Fruit fly (Drosophila melanogaster) whole organism, embryonic: ENCODE data around the gene CG42399.
A peak's percentile ranks its signal among the peaks of the same experiment; 100 is the strongest.

Source experiments
- Aef1 ChIP-seq: fragments of 200-800 bp; sonication (Bioruptor generic); IDR thresholded peaks from 3 replicates; pipeline ENCODE4 v1.3.6; 2022; ENCODE audit warnings: missing biosample characterization, missing genetic modification characterization
- CG10543 ChIP-seq: fragments of 200-800 bp; sonication (Bioruptor generic); optimal IDR thresholded peaks from 3 replicates; lab custom pipeline; 2017; ENCODE audit warnings: missing biosample characterization, mild to moderate bottlenecking, missing genetic modification characterization, moderate library complexity
- CG11504 ChIP-seq: fragments of 200-800 bp; sonication (Bioruptor generic); optimal IDR thresholded peaks from 3 replicates; lab custom pipeline; 2019; ENCODE audit warnings: missing biosample characterization, mild to moderate bottlenecking, missing genetic modification characterization, moderate library complexity
- CG12219 ChIP-seq: fragments of 200-800 bp; sonication (Bioruptor generic); optimal IDR thresholded peaks from 3 replicates; lab custom pipeline; 2018; ENCODE audit warnings: missing biosample characterization, mild to moderate bottlenecking, missing genetic modification characterization
- CG14860 ChIP-seq: fragments of 200-800 bp; sonication (Bioruptor generic); IDR thresholded peaks from 3 replicates; pipeline ENCODE4 v1.3.6; 2022; ENCODE audit warnings: missing biosample characterization, missing genetic modification characterization; ENCODE audit not compliant: partially characterized antibody
- CG15011 ChIP-seq: fragments of 200-800 bp; sonication (Bioruptor generic); optimal IDR thresholded peaks from 3 replicates; lab custom pipeline; 2018; ENCODE audit warnings: missing biosample characterization, mild to moderate bottlenecking, missing genetic modification characterization
- CG15696 ChIP-seq: fragments of 200-800 bp; sonication (Bioruptor generic); optimal IDR thresholded peaks from 2 replicates; lab custom pipeline; 2019; ENCODE audit warnings: missing biosample characterization, mild to moderate bottlenecking, missing genetic modification characterization, moderate library complexity
- CG16815 ChIP-seq: fragments of 200-800 bp; sonication (Bioruptor generic); optimal IDR thresholded peaks from 3 replicates; lab custom pipeline; 2017; ENCODE audit warnings: missing biosample characterization, mild to moderate bottlenecking, missing genetic modification characterization
- CG17359 ChIP-seq: fragments of 200-800 bp; sonication (Bioruptor generic); optimal IDR thresholded peaks from 3 replicates; lab custom pipeline; 2018; ENCODE audit warnings: missing biosample characterization, mild to moderate bottlenecking, missing genetic modification characterization, moderate library complexity
- CG18599 ChIP-seq: fragments of 200-800 bp; sonication (Bioruptor generic); optimal IDR thresholded peaks from 3 replicates; lab custom pipeline; 2017; ENCODE audit warnings: missing biosample characterization, missing genetic modification characterization, mild to moderate bottlenecking, moderate library complexity, missing genetic modification reagents
- CG18764 ChIP-seq: fragments of 200-800 bp; sonication (Bioruptor generic); optimal IDR thresholded peaks from 3 replicates; lab custom pipeline; 2016; ENCODE audit warnings: missing biosample characterization, missing genetic modification characterization
- CG2120 ChIP-seq: fragments of 200-800 bp; sonication (Bioruptor generic); optimal IDR thresholded peaks from 3 replicates; lab custom pipeline; 2016; ENCODE audit warnings: missing biosample characterization, missing genetic modification characterization
- CG2129 ChIP-seq: fragments of 200-800 bp; sonication (Bioruptor generic); IDR thresholded peaks from 2 replicates; pipeline ENCODE4 v1.3.6; 2022; ENCODE audit warnings: missing biosample characterization, missing genetic modification characterization; ENCODE audit not compliant: partially characterized antibody
- CG2199 ChIP-seq: fragments of 200-800 bp; sonication (Bioruptor generic); IDR thresholded peaks from 3 replicates; pipeline ENCODE4 v1.3.6; 2022; ENCODE audit warnings: missing biosample characterization, missing genetic modification characterization
- CG43689 ChIP-seq: fragments of 200-800 bp; sonication (Bioruptor generic); IDR thresholded peaks from 2 replicates; pipeline ENCODE4 v1.3.6; 2022; ENCODE audit warnings: missing biosample characterization, missing genetic modification characterization
- CG4820 ChIP-seq: fragments of 200-800 bp; sonication (Bioruptor generic); optimal IDR thresholded peaks from 3 replicates; lab custom pipeline; 2016; ENCODE audit warnings: missing biosample characterization, missing genetic modification characterization
- CG6791 ChIP-seq: fragments of 200-800 bp; sonication (Bioruptor generic); IDR thresholded peaks from 3 replicates; pipeline ENCODE4 v1.3.6; 2022; ENCODE audit warnings: missing biosample characterization, missing genetic modification characterization; ENCODE audit not compliant: partially characterized antibody
- Fer1 ChIP-seq: fragments of 200-800 bp; sonication (Bioruptor generic); optimal IDR thresholded peaks from 2 replicates; lab custom pipeline; 2017; ENCODE audit warnings: missing biosample characterization, mild to moderate bottlenecking, missing genetic modification characterization
- Gug ChIP-seq: fragments of 200-800 bp; sonication (Bioruptor generic); IDR thresholded peaks from 4 replicates; pipeline ENCODE4 v1.3.6; 2022; ENCODE audit warnings: missing biosample characterization, missing genetic modification characterization
- HLH54F ChIP-seq: fragments of 200-800 bp; sonication (Bioruptor generic); optimal IDR thresholded peaks from 3 replicates; lab custom pipeline; 2016; ENCODE audit warnings: missing biosample characterization, missing genetic modification characterization
- MBD-R2 ChIP-seq: fragments of 200-800 bp; sonication (Bioruptor generic); IDR thresholded peaks from 2 replicates; pipeline ENCODE4 v1.3.6; 2022; ENCODE audit warnings: missing biosample characterization, missing genetic modification characterization
- Myb ChIP-seq: fragments of 200-800 bp; sonication (Bioruptor generic); optimal IDR thresholded peaks from 2 replicates; lab custom pipeline; 2016; ENCODE audit warnings: missing biosample characterization, missing genetic modification characterization
- NfI ChIP-seq: fragments of 200-800 bp; sonication (Bioruptor generic); optimal IDR thresholded peaks from 3 replicates; lab custom pipeline; 2018; ENCODE audit warnings: missing biosample characterization, mild to moderate bottlenecking, missing genetic modification characterization, moderate library complexity
- PHDP ChIP-seq: fragments of 200-800 bp; sonication (Bioruptor generic); optimal IDR thresholded peaks from 3 replicates; lab custom pipeline; 2018; ENCODE audit warnings: missing biosample characterization, mild to moderate bottlenecking, missing genetic modification characterization, moderate library complexity
- Taf1 ChIP-seq: fragments of 200-800 bp; sonication (Bioruptor generic); IDR thresholded peaks from 2 replicates; pipeline ENCODE4 v1.3.6; 2022; ENCODE audit warnings: missing biosample characterization, missing genetic modification characterization
- ab ChIP-seq: fragments of 200-800 bp; sonication (Bioruptor generic); optimal IDR thresholded peaks from 2 replicates; lab custom pipeline; 2016; ENCODE audit warnings: missing biosample characterization, missing genetic modification characterization
- amos ChIP-seq: fragments of 200-800 bp; sonication (Bioruptor generic); IDR thresholded peaks from 2 replicates; pipeline ENCODE4 v1.3.6; 2022; ENCODE audit warnings: missing biosample characterization, missing genetic modification characterization; ENCODE audit not compliant: partially characterized antibody
- aop ChIP-seq: fragments of 200-800 bp; sonication (Bioruptor generic); IDR thresholded peaks from 2 replicates; pipeline ENCODE4 v1.3.6; 2022; ENCODE audit warnings: missing biosample characterization, missing genetic modification characterization
- ci ChIP-seq: fragments of 200-800 bp; sonication (Bioruptor generic); IDR thresholded peaks from 3 replicates; pipeline ENCODE4 v1.3.6; 2022; ENCODE audit warnings: missing biosample characterization, missing genetic modification characterization
- cwo ChIP-seq: fragments of 200-800 bp; sonication (Bioruptor generic); optimal IDR thresholded peaks from 3 replicates; lab custom pipeline; 2017; ENCODE audit warnings: missing biosample characterization, missing genetic modification characterization, mild to moderate bottlenecking, moderate library complexity, missing genetic modification reagents
- gce ChIP-seq: fragments of 200-800 bp; sonication (Bioruptor generic); IDR thresholded peaks from 3 replicates; pipeline ENCODE4 v1.3.6; 2022; ENCODE audit warnings: missing biosample characterization, missing genetic modification characterization
- gem ChIP-seq: fragments of 200-800 bp; sonication (Bioruptor generic); optimal IDR thresholded peaks from 2 replicates; lab custom pipeline; 2019; ENCODE audit warnings: missing biosample characterization, mild to moderate bottlenecking, missing genetic modification characterization, moderate library complexity
- grau ChIP-seq: fragments of 200-800 bp; optimal IDR thresholded peaks from 3 replicates; lab custom pipeline; 2019; ENCODE audit warnings: missing biosample characterization, mild to moderate bottlenecking, missing genetic modification characterization, moderate library complexity
- her ChIP-seq: fragments of 200-800 bp; sonication (Bioruptor generic); optimal IDR thresholded peaks from 2 replicates; lab custom pipeline; 2016; ENCODE audit warnings: missing biosample characterization, missing genetic modification characterization
- hkb ChIP-seq, 2 experiments: fragments of 200-800 bp in 1 of 2; fragments of >200 bp in 1 of 2; sonication (Bioruptor generic) in 1 of 2; IDR thresholded peaks in 1 of 2; optimal IDR thresholded peaks in 1 of 2; 2 replicates each; pipeline versions ENCODE4 v1.3.6 to Lab custom; 2017 to 2022; ENCODE audit warnings: missing biosample characterization in 1 of 2, missing genetic modification characterization in 1 of 2
- kah ChIP-seq: fragments of 200-800 bp; sonication (Bioruptor generic); optimal IDR thresholded peaks from 2 replicates; lab custom pipeline; 2018; ENCODE audit warnings: missing biosample characterization, mild to moderate bottlenecking, missing genetic modification characterization
- knrl ChIP-seq: fragments of 200-800 bp; sonication (Bioruptor generic); IDR thresholded peaks from 3 replicates; pipeline ENCODE4 v1.3.6; 2022; ENCODE audit warnings: missing biosample characterization, missing genetic modification characterization; ENCODE audit not compliant: partially characterized antibody
- mld ChIP-seq: fragments of 200-800 bp; sonication (Bioruptor generic); IDR thresholded peaks from 3 replicates; pipeline ENCODE4 v1.3.6; 2022; ENCODE audit warnings: missing biosample characterization, missing genetic modification characterization; ENCODE audit not compliant: partially characterized antibody
- oc ChIP-seq: fragments of 200-800 bp; sonication (Bioruptor generic); optimal IDR thresholded peaks from 2 replicates; lab custom pipeline; 2018; ENCODE audit warnings: missing biosample characterization, mild to moderate bottlenecking, missing genetic modification characterization, moderate library complexity
- pb ChIP-seq: fragments of 200-800 bp; sonication (Bioruptor generic); optimal IDR thresholded peaks from 3 replicates; lab custom pipeline; 2016; ENCODE audit warnings: missing biosample characterization, missing genetic modification characterization
- peb ChIP-seq: fragments of 200-800 bp; sonication (Bioruptor generic); IDR thresholded peaks from 2 replicates; pipeline ENCODE4 v1.3.6; 2022; ENCODE audit warnings: missing biosample characterization, missing genetic modification characterization
- pfk ChIP-seq: fragments of 200-800 bp; sonication (Bioruptor generic); optimal IDR thresholded peaks from 2 replicates; lab custom pipeline; 2018; ENCODE audit warnings: missing biosample characterization, mild to moderate bottlenecking, missing genetic modification characterization, moderate library complexity
- salm ChIP-seq: fragments of 200-800 bp; sonication (Bioruptor generic); optimal IDR thresholded peaks from 2 replicates; lab custom pipeline; 2018; ENCODE audit warnings: missing biosample characterization, mild to moderate bottlenecking, missing genetic modification characterization
- sens-2 ChIP-seq: fragments of 200-800 bp; sonication (Bioruptor generic); IDR thresholded peaks from 2 replicates; pipeline ENCODE4 v1.3.6; 2022; ENCODE audit warnings: missing biosample characterization, missing genetic modification characterization
- sim ChIP-seq: fragments of 200-800 bp; sonication (Bioruptor generic); IDR thresholded peaks from 2 replicates; pipeline ENCODE4 v1.3.6; 2022; ENCODE audit warnings: missing biosample characterization, missing genetic modification characterization
- sob ChIP-seq: fragments of 200-800 bp; sonication (Bioruptor generic); IDR thresholded peaks from 2 replicates; pipeline ENCODE4 v1.3.6; 2022; ENCODE audit warnings: missing biosample characterization, missing genetic modification characterization
- ssp ChIP-seq: fragments of 200-800 bp; sonication (Bioruptor generic); IDR thresholded peaks from 2 replicates; pipeline ENCODE4 v1.3.6; 2022; ENCODE audit warnings: missing biosample characterization, missing genetic modification characterization
- vvl ChIP-seq: fragments of 200-800 bp; sonication (Bioruptor generic); IDR thresholded peaks from 2 replicates; pipeline ENCODE4 v1.3.6; 2022; ENCODE audit warnings: missing biosample characterization, missing genetic modification characterization
- z ChIP-seq: fragments of 200-800 bp; sonication (Bioruptor generic); IDR thresholded peaks from 3 replicates; pipeline ENCODE4 v1.3.6; 2022; ENCODE audit warnings: missing biosample characterization, missing genetic modification characterization

The CG42399 gene

DNA sequence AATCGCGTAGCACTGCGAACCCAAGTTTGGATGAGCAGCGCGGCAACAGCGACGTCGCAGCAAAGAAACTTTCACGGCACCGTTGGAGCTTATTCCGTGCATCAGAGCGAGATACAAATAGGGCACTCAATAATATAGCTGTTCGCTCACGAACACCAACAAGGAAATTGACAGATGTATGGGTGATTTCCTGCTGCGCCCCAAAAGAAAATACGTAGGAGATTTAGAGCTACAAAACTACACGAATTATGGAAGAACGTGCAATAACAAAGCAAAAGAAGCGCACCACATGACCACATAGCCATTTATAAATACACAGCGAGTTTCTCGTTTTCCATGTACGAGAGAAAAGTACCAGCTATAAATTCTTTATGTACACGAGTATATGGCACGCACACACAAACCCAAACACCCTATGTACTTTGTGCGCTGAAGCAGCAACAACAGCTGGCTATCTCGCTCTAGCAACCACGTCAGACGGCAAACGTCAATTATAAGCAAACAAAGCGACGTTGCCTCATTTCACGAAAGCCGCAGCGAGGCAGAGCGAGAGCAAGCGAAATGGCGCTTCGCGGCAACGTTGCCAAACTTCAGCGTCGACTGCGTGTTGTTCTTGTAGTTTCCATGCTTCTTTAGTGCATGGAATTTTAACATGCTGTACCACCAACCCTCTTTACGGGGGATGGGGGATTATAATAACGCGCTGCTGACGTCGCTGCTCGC is 8.5 kb upstream of the CG42399 start (continued):
- TF ChIP-seq hkb (optimal IDR thresholded peaks at IDR 0.05; lab: Kevin White, UChicago) (no peak), hkb (GFP tag; IDR thresholded peaks at IDR 0.05; lab: Robert Waterston, UW) (no peak), gem (no peak), Myb (GFP tag; lab: Kevin White, UChicago) (peak; percentile 8), ci (no peak), CG10543 (GFP tag; lab: Kevin White, UChicago) (peak; percentile 94), pfk (GFP tag; lab: Kevin White, UChicago) (peak; percentile 61), salm (tag; lab: Kevin White, UChicago) (peak; percentile 12), CG14860 (no peak), vvl (GFP tag; lab: Robert Waterston, UW) (no peak), peb (GFP tag; lab: Robert Waterston, UW) (no peak), CG2120 (GFP tag; lab: Kevin White, UChicago) (peak; percentile 3), CG18764 (no peak), CG4820 (GFP tag; lab: Kevin White, UChicago) (no peak), PHDP (tag; lab: Kevin White, UChicago) (peak; percentile 8), CG18599 (GFP tag; lab: Kevin White, UChicago) (peak; percentile 64), her (GFP tag; lab: Kevin White, UChicago) (no peak), CG15696 (tag; lab: Kevin White, UChicago) (peak; percentile 51), sim (GFP tag; lab: Robert Waterston, UW) (no peak), sens-2 (GFP tag; lab: Robert Waterston, UW) (no peak), CG43689 (GFP tag; lab: Robert Waterston, UW) (no peak), mld (GFP tag; lab: Robert Waterston, UW) (no peak), Fer1 (GFP tag; lab: Kevin White, UChicago) (peak; percentile 52), CG6791 (GFP tag; lab: Robert Waterston, UW) (no peak), CG16815 (no peak), CG2129 (GFP tag; lab: Robert Waterston, UW) (no peak), grau (tag; lab: Kevin White, UChicago) (no peak), CG2199 (GFP tag; lab: Robert Waterston, UW) (no peak), aop (GFP tag; lab: Robert Waterston, UW) (no peak), kah (GFP tag; lab: Kevin White, UChicago) (peak; percentile 8), CG12219 (no peak), knrl (GFP tag; lab: Robert Waterston, UW) (no peak), z (no peak), CG17359 (tag; lab: Kevin White, UChicago) (no peak), cwo (GFP tag; lab: Kevin White, UChicago) (peak; percentile 0), CG15011 (no peak), NfI (GFP tag; lab: Kevin White, UChicago) (peak; percentile 6), oc (tag; lab: Kevin White, UChicago) (peak; percentile 68), ssp (GFP tag; lab: Robert Waterston, UW) (no peak), pb (GFP tag; lab: Kevin White, UChicago) (no peak), CG11504 (no peak), Taf1 (GFP tag; lab: Robert Waterston, UW) (no peak), HLH54F (GFP tag; lab: Kevin White, UChicago) (no peak), sob (GFP tag; lab: Robert Waterston, UW) (no peak), Gug (GFP tag; lab: Robert Waterston, UW) (no peak), MBD-R2 (GFP tag; lab: Robert Waterston, UW) (no peak), ab (GFP tag; lab: Kevin White, UChicago) (peak; percentile 21), gce (no peak), Aef1 (GFP tag; lab: Robert Waterston, UW) (no peak), amos (GFP tag; lab: Robert Waterston, UW) (no peak)
